Fruit fly (Drosophila melanogaster) whole organism, prepupa: ENCODE data around the gene CG31038.

Source experiments
- Blimp-1 ChIP-seq: fragments of 200-800 bp; sonication (Bioruptor generic); optimal IDR thresholded peaks from 3 replicates; lab custom pipeline; 2017; ENCODE audit warnings: missing biosample characterization, missing genetic modification characterization, mild to moderate bottlenecking, moderate library complexity, missing genetic modification reagents
- CG10631 ChIP-seq: fragments of 200-800 bp; sonication (Bioruptor generic); optimal IDR thresholded peaks from 2 replicates; lab custom pipeline; 2016; ENCODE audit warnings: missing biosample characterization, missing genetic modification characterization
- CG10669 ChIP-seq: fragments of 200-800 bp; sonication (Bioruptor generic); optimal IDR thresholded peaks from 3 replicates; lab custom pipeline; 2018; ENCODE audit warnings: missing biosample characterization, mild to moderate bottlenecking, missing genetic modification characterization, moderate library complexity
- CG11294 ChIP-seq: fragments of 200-800 bp; sonication (Bioruptor generic); IDR thresholded peaks from 2 replicates; pipeline ENCODE4 v1.3.6; 2022; ENCODE audit warnings: missing biosample characterization, missing genetic modification characterization
- CG11762 ChIP-seq: fragments of 200-800 bp; sonication (Bioruptor generic); optimal IDR thresholded peaks from 3 replicates; lab custom pipeline; 2016; ENCODE audit warnings: missing biosample characterization, missing genetic modification characterization; ENCODE audit not compliant: insufficient read depth
- CG11902 ChIP-seq: fragments of 200-800 bp; sonication (Bioruptor generic); optimal IDR thresholded peaks from 3 replicates; lab custom pipeline; 2016; ENCODE audit warnings: missing biosample characterization, missing genetic modification characterization
- CG15336 ChIP-seq: fragments of 200-800 bp; sonication (Bioruptor generic); IDR thresholded peaks from 2 replicates; pipeline ENCODE4 v1.3.6; 2022; ENCODE audit warnings: missing biosample characterization, missing genetic modification characterization
- CG1621 ChIP-seq: fragments of 200-800 bp; sonication (Bioruptor generic); optimal IDR thresholded peaks from 3 replicates; lab custom pipeline; 2018; ENCODE audit warnings: missing biosample characterization, mild to moderate bottlenecking, missing genetic modification characterization
- CG16779 ChIP-seq: fragments of 200-800 bp; sonication (Bioruptor generic); optimal IDR thresholded peaks from 3 replicates; lab custom pipeline; 2017; ENCODE audit warnings: missing biosample characterization, mild to moderate bottlenecking, missing genetic modification characterization
- CG3032 ChIP-seq: fragments of 200-800 bp; optimal IDR thresholded peaks from 2 replicates; lab custom pipeline; 2019; ENCODE audit warnings: missing biosample characterization, mild to moderate bottlenecking, missing genetic modification characterization, moderate library complexity
- CG31627 ChIP-seq: fragments of 200-800 bp; sonication (Bioruptor generic); optimal IDR thresholded peaks from 3 replicates; lab custom pipeline; 2016; ENCODE audit warnings: missing biosample characterization, missing genetic modification characterization
- CG34406 ChIP-seq: fragments of 200-800 bp; sonication (Bioruptor generic); optimal IDR thresholded peaks from 3 replicates; lab custom pipeline; 2016; ENCODE audit warnings: missing biosample characterization, missing genetic modification characterization
- CG3919 ChIP-seq: fragments of 200-800 bp; sonication (Bioruptor generic); optimal IDR thresholded peaks from 3 replicates; lab custom pipeline; 2016; ENCODE audit warnings: missing biosample characterization, missing genetic modification characterization
- CG4318 ChIP-seq: fragments of 200-800 bp; sonication (Bioruptor generic); optimal IDR thresholded peaks from 3 replicates; lab custom pipeline; 2017; ENCODE audit warnings: missing biosample characterization, mild to moderate bottlenecking, missing genetic modification characterization
- CG6163 ChIP-seq: fragments of 200-800 bp; sonication (Bioruptor generic); IDR thresholded peaks from 3 replicates; pipeline ENCODE4 v1.3.6; 2022; ENCODE audit warnings: missing biosample characterization, missing genetic modification characterization
- CG6276 ChIP-seq: fragments of 200-800 bp; sonication (Bioruptor generic); optimal IDR thresholded peaks from 2 replicates; lab custom pipeline; 2017; ENCODE audit warnings: missing biosample characterization, mild to moderate bottlenecking, missing genetic modification characterization
- CG6808 ChIP-seq: fragments of 200-800 bp; sonication (Bioruptor generic); optimal IDR thresholded peaks from 3 replicates; lab custom pipeline; 2017; ENCODE audit warnings: missing biosample characterization, missing genetic modification characterization, mild to moderate bottlenecking, moderate library complexity, missing genetic modification reagents
- CG6854 ChIP-seq: fragments of 200-800 bp; sonication (Bioruptor generic); optimal IDR thresholded peaks from 2 replicates; lab custom pipeline; 2017; ENCODE audit warnings: missing biosample characterization, mild to moderate bottlenecking, missing genetic modification characterization
- CG7368 ChIP-seq: fragments of 200-800 bp; sonication (Bioruptor generic); optimal IDR thresholded peaks from 3 replicates; lab custom pipeline; 2016; ENCODE audit warnings: missing biosample characterization, missing genetic modification characterization
- CG8119 ChIP-seq: fragments of 200-800 bp; sonication (Bioruptor generic); IDR thresholded peaks from 3 replicates; pipeline ENCODE4 v1.3.6; 2022; ENCODE audit warnings: missing biosample characterization, missing genetic modification characterization
- CG8319 ChIP-seq: fragments of 200-800 bp; sonication (Bioruptor generic); optimal IDR thresholded peaks from 3 replicates; lab custom pipeline; 2016; ENCODE audit warnings: missing biosample characterization, missing genetic modification characterization
- CG9139 ChIP-seq: fragments of 200-800 bp; sonication (Bioruptor generic); optimal IDR thresholded peaks from 3 replicates; lab custom pipeline; 2017; ENCODE audit warnings: missing biosample characterization, mild to moderate bottlenecking, missing genetic modification characterization
- Eip75B ChIP-seq: fragments of 200-800 bp; sonication (Bioruptor generic); optimal IDR thresholded peaks from 3 replicates; lab custom pipeline; 2016; ENCODE audit warnings: missing biosample characterization, missing genetic modification characterization
- Eip78C ChIP-seq: fragments of 200-800 bp; sonication (Bioruptor generic); peaks from one replicate; lab custom pipeline; 2016; ENCODE audit warnings: missing biosample characterization, missing genetic modification characterization
- Eip93F ChIP-seq: fragments of 200-800 bp; sonication (Bioruptor generic); optimal IDR thresholded peaks from 2 replicates; lab custom pipeline; 2016; ENCODE audit warnings: missing biosample characterization, mild to moderate bottlenecking, missing genetic modification characterization
- Ets21C ChIP-seq: fragments of 200-800 bp; sonication (Bioruptor generic); optimal IDR thresholded peaks from 3 replicates; lab custom pipeline; 2016; ENCODE audit warnings: missing biosample characterization, missing genetic modification characterization
- Ets96B ChIP-seq: fragments of 200-800 bp; optimal IDR thresholded peaks from 2 replicates; lab custom pipeline; 2019; ENCODE audit warnings: missing biosample characterization, mild to moderate bottlenecking, missing genetic modification characterization, moderate library complexity
- Gug ChIP-seq: fragments of 200-800 bp; sonication (Bioruptor generic); IDR thresholded peaks from 2 replicates; pipeline ENCODE4 v1.3.6; 2022; ENCODE audit warnings: missing biosample characterization, missing genetic modification characterization
- Hr38 ChIP-seq: sonication (Bioruptor generic); optimal IDR thresholded peaks from 2 replicates; lab custom pipeline; 2016; ENCODE audit warnings: missing biosample characterization, missing genetic modification characterization
- Hr39 ChIP-seq: fragments of 200-800 bp; sonication (Bioruptor generic); optimal IDR thresholded peaks from 2 replicates; lab custom pipeline; 2016; ENCODE audit warnings: missing biosample characterization, missing genetic modification characterization
- Hr4 ChIP-seq: fragments of 200-800 bp; sonication (Bioruptor generic); optimal IDR thresholded peaks from 3 replicates; lab custom pipeline; 2016; ENCODE audit warnings: missing biosample characterization, missing genetic modification characterization
- Met ChIP-seq: fragments of 200-800 bp; sonication (Bioruptor generic); optimal IDR thresholded peaks from 3 replicates; lab custom pipeline; 2016; ENCODE audit warnings: missing biosample characterization, missing genetic modification characterization
- OdsH ChIP-seq: fragments of 200-800 bp; sonication (Bioruptor generic); optimal IDR thresholded peaks from 3 replicates; lab custom pipeline; 2016; ENCODE audit warnings: missing biosample characterization, missing genetic modification characterization
- Smox ChIP-seq: fragments of 200-800 bp; sonication (Bioruptor generic); optimal IDR thresholded peaks from 3 replicates; lab custom pipeline; 2016; ENCODE audit warnings: missing biosample characterization, missing genetic modification characterization
- Sox102F ChIP-seq: fragments of 200-800 bp; sonication (Bioruptor generic); optimal IDR thresholded peaks from 2 replicates; lab custom pipeline; 2016; ENCODE audit warnings: missing biosample characterization, mild to moderate bottlenecking, missing genetic modification characterization
- Sox14 ChIP-seq: fragments of 200-800 bp; sonication (Bioruptor generic); optimal IDR thresholded peaks from 3 replicates; lab custom pipeline; 2016; ENCODE audit warnings: missing biosample characterization, missing genetic modification characterization
- Sox15 ChIP-seq: fragments of 200-800 bp; sonication (Bioruptor generic); optimal IDR thresholded peaks from 3 replicates; lab custom pipeline; 2016; ENCODE audit warnings: missing biosample characterization, missing genetic modification characterization
- achi ChIP-seq: fragments of 200-800 bp; sonication (Bioruptor generic); optimal IDR thresholded peaks from 3 replicates; lab custom pipeline; 2016; ENCODE audit warnings: missing biosample characterization, missing genetic modification characterization
- acj6 ChIP-seq: fragments of 200-800 bp; sonication (Bioruptor generic); optimal IDR thresholded peaks from 3 replicates; lab custom pipeline; 2016; ENCODE audit warnings: missing biosample characterization, missing genetic modification characterization
- dac ChIP-seq: fragments of 200-800 bp; sonication (Bioruptor generic); optimal IDR thresholded peaks from 2 replicates; lab custom pipeline; 2017; ENCODE audit warnings: missing biosample characterization, mild to moderate bottlenecking, missing genetic modification characterization
- dsx ChIP-seq: fragments of 200-800 bp; optimal IDR thresholded peaks from 3 replicates; lab custom pipeline; 2019; ENCODE audit warnings: missing biosample characterization, mild to moderate bottlenecking, missing genetic modification characterization, moderate library complexity; ENCODE audit not compliant: poor library complexity, severe bottlenecking
- eg ChIP-seq: fragments of 200-800 bp; sonication (Bioruptor generic); IDR thresholded peaks from 3 replicates; pipeline ENCODE4 v1.3.6; 2022; ENCODE audit warnings: missing biosample characterization, missing genetic modification characterization
- esn ChIP-seq: fragments of 200-800 bp; sonication (Bioruptor generic); optimal IDR thresholded peaks from 2 replicates; lab custom pipeline; 2016; ENCODE audit warnings: missing biosample characterization, mild to moderate bottlenecking, missing genetic modification characterization, moderate library complexity
- fd85E ChIP-seq: fragments of 200-800 bp; sonication (Bioruptor generic); optimal IDR thresholded peaks from 3 replicates; lab custom pipeline; 2016; ENCODE audit warnings: missing biosample characterization, missing genetic modification characterization
- fkh ChIP-seq: fragments of 200-800 bp; sonication (Bioruptor generic); optimal IDR thresholded peaks from 3 replicates; lab custom pipeline; 2017; ENCODE audit warnings: missing biosample characterization, mild to moderate bottlenecking, missing genetic modification characterization, moderate library complexity
- lz ChIP-seq: fragments of 200-800 bp; sonication (Bioruptor generic); optimal IDR thresholded peaks from 3 replicates; lab custom pipeline; 2016; ENCODE audit warnings: missing biosample characterization, missing genetic modification characterization
- net ChIP-seq: fragments of 200-800 bp; sonication (Bioruptor generic); optimal IDR thresholded peaks from 3 replicates; lab custom pipeline; 2016; ENCODE audit warnings: missing biosample characterization, missing genetic modification characterization
- salr ChIP-seq, 2 experiments: fragments of 200-800 bp; sonication (Bioruptor generic); optimal IDR thresholded peaks; 3 replicates each; lab custom pipeline; 2016 to 2018; ENCODE audit warnings: missing biosample characterization in 2 of 2, missing genetic modification characterization in 2 of 2, mild to moderate bottlenecking in 1 of 2
- spab ChIP-seq: fragments of 200-800 bp; sonication (Bioruptor generic); optimal IDR thresholded peaks from 2 replicates; lab custom pipeline; 2017; ENCODE audit warnings: missing biosample characterization, mild to moderate bottlenecking, missing genetic modification characterization, missing genetic modification reagents
- ss ChIP-seq, 2 experiments: fragments of 200-800 bp; sonication (Bioruptor generic); optimal IDR thresholded peaks; 2 replicates in 1 of 2; 3 replicates in 1 of 2; lab custom pipeline; 2017 to 2018; ENCODE audit warnings: mild to moderate bottlenecking in 2 of 2, missing biosample characterization in 2 of 2, missing genetic modification characterization in 2 of 2, moderate library complexity in 1 of 2
- topi ChIP-seq: fragments of 200-800 bp; sonication (Bioruptor generic); optimal IDR thresholded peaks from 3 replicates; lab custom pipeline; 2016; ENCODE audit warnings: missing biosample characterization, missing genetic modification characterization
- vri ChIP-seq: fragments of 200-800 bp; sonication (Bioruptor generic); optimal IDR thresholded peaks from 3 replicates; lab custom pipeline; 2016; ENCODE audit warnings: missing biosample characterization, mild to moderate bottlenecking, missing genetic modification characterization

Gene CG31038

DNA sequence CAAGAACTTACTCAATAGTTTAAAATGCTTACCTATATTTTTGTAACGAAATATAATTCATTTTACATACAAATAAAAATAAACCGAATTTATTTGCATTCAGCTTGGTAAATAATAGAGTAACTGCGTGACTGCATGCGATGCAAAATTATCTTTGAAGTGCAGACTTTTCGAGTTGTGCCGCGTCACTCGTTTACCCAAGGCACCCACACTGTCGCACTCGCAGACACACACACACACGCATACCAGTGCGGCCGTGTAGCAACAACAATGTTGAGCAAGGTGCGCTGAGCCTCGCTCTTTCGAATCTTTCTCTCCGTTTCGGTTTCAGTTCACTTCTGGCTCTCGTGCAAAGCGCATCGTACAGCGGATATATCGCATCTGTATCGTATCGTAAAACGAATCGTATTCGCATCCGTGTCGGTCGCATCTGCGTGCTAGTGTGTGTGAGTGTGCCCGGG lies at the start of gene CG31038:
CG31038 (plus strand) TSS at position 327 of the 461 bp plus-strand sequence.
- peak; percentile 66 for TF ChIP-seq Smox (GFP tag; lab: Kevin White, UChicago)
- TF ChIP-seq CG6854 (GFP tag; lab: Kevin White, UChicago): peak; percentile 25
- TF ChIP-seq CG6276: peak; percentile 57
- peak; percentile 69 for TF ChIP-seq Met (GFP tag; lab: Kevin White, UChicago)
- TF ChIP-seq CG1621: peak; percentile 40
- TF ChIP-seq CG3919 (GFP tag; lab: Kevin White, UChicago): peak; percentile 36
- TF ChIP-seq dsx (GFP tag; lab: Kevin White, UChicago): peak; percentile 95
- peak; percentile 60 for TF ChIP-seq net
- TF ChIP-seq acj6: peak; percentile 39
- TF ChIP-seq CG8319 (GFP tag; lab: Kevin White, UChicago): peak; percentile 19
- TF ChIP-seq fd85E: no peak
- peak; percentile 48 for TF ChIP-seq vri (GFP tag; lab: Kevin White, UChicago)
- TF ChIP-seq CG8119: peak; percentile 56; the same call in 1 of the 3 replicates
- TF ChIP-seq CG11762 (GFP tag; lab: Kevin White, UChicago): no peak
- no peak for TF ChIP-seq Hr38 (GFP tag; lab: Kevin White, UChicago)
- TF ChIP-seq Eip78C (GFP tag; lab: Kevin White, UChicago): peak; percentile 93
- no peak for TF ChIP-seq CG11294 (GFP tag; lab: Robert Waterston, UW)
- TF ChIP-seq ss (GFP tag; optimal IDR thresholded peaks at IDR 0.05; lab: Kevin White, UChicago): peak; percentile 63 to 79
- peak; percentile 39 for TF ChIP-seq CG16779 (tag; lab: Kevin White, UChicago)
- peak; percentile 63 for TF ChIP-seq Hr4 (GFP tag; lab: Kevin White, UChicago)
- TF ChIP-seq Eip93F: no peak
- TF ChIP-seq Hr39 (GFP tag; lab: Kevin White, UChicago): peak; percentile 10
- TF ChIP-seq Eip75B (GFP tag; lab: Kevin White, UChicago): peak; percentile 61
- peak; percentile 68 for TF ChIP-seq esn (GFP tag; lab: Kevin White, UChicago)
- peak; percentile 36 for TF ChIP-seq CG10631 (GFP tag; lab: Kevin White, UChicago)
- TF ChIP-seq spab (GFP tag; lab: Kevin White, UChicago): peak; percentile 28
- no peak for TF ChIP-seq Gug
- TF ChIP-seq Ets21C (GFP tag; lab: Kevin White, UChicago): no peak
- peak; percentile 54 for TF ChIP-seq OdsH
- peak; percentile 55 for TF ChIP-seq CG6808
- TF ChIP-seq CG11902 (GFP tag; lab: Kevin White, UChicago): no peak
- TF ChIP-seq Sox102F (GFP tag; lab: Kevin White, UChicago): peak; percentile 35
- peak; percentile 1 for TF ChIP-seq CG31627 (GFP tag; lab: Kevin White, UChicago)
- TF ChIP-seq topi (GFP tag; lab: Kevin White, UChicago): peak; percentile 44
- peak; percentile 18 for TF ChIP-seq Blimp-1 (GFP tag; lab: Kevin White, UChicago)
- peak; percentile 65 for TF ChIP-seq CG9139 (GFP tag; lab: Kevin White, UChicago)
- peak; percentile 30 for TF ChIP-seq CG34406 (GFP tag; lab: Kevin White, UChicago)
- peak; percentile 51 for TF ChIP-seq CG10669 (GFP tag; lab: Kevin White, UChicago)
- peak; percentile 39 for TF ChIP-seq achi (GFP tag; lab: Kevin White, UChicago)
- peak in 1 of 2 experiments; percentile 56 for TF ChIP-seq salr (GFP tag; optimal IDR thresholded peaks at IDR 0.05; lab: Kevin White, UChicago)
- TF ChIP-seq CG15336 (GFP tag; lab: Robert Waterston, UW): peak; percentile 63; the same call in 1 of the 2 replicates
- TF ChIP-seq dac: no peak
- no peak for TF ChIP-seq CG4318
- peak; percentile 39 for TF ChIP-seq lz (GFP tag; lab: Kevin White, UChicago)
- TF ChIP-seq CG7368 (GFP tag; lab: Kevin White, UChicago): no peak
- TF ChIP-seq Ets96B (tag; lab: Kevin White, UChicago): peak; percentile 43
- no peak for TF ChIP-seq Sox15 (GFP tag; lab: Kevin White, UChicago)
- TF ChIP-seq fkh: peak; percentile 71
- peak; percentile 69 for TF ChIP-seq CG6163 (GFP tag; lab: Robert Waterston, UW)
- peak; percentile 22 for TF ChIP-seq CG3032 (tag; lab: Kevin White, UChicago)
- TF ChIP-seq Sox14: peak; percentile 32
- peak; percentile 70; the same call in 2 of the 3 replicates for TF ChIP-seq eg
